Worm (Caenorhabditis elegans) whole organism, L3 larva: ENCODE results near the gene sid-3.

ENCODE experiments used
- R02D3.7 ChIP-seq: fragments of 150-350 bp; optimal IDR thresholded peaks from 2 replicates; lab custom pipeline; 2014; ENCODE audit warnings: missing biosample characterization, missing genetic modification characterization
- ZK546.5 ChIP-seq: sonication (generic microtip); optimal IDR thresholded peaks from 2 replicates; lab custom pipeline; 2017; ENCODE audit warnings: missing biosample characterization, missing genetic modification characterization
- ama-1 ChIP-seq: fragments of 150-350 bp; optimal IDR thresholded peaks from 2 replicates; lab custom pipeline; 2018
- ceh-16 ChIP-seq: sonication (generic microtip); optimal IDR thresholded peaks from 2 replicates; lab custom pipeline; 2017; ENCODE audit warnings: missing biosample characterization, missing genetic modification characterization
- ceh-28 ChIP-seq: fragments of 150-350 bp; optimal IDR thresholded peaks from 2 replicates; lab custom pipeline; 2014; ENCODE audit warnings: missing biosample characterization, missing genetic modification reagents, missing genetic modification characterization
- ceh-9 ChIP-seq: sonication (generic microtip); optimal IDR thresholded peaks from 2 replicates; lab custom pipeline; 2018; ENCODE audit warnings: missing biosample characterization, missing genetic modification characterization
- daf-12 ChIP-seq: fragments of 150-350 bp; optimal IDR thresholded peaks from 2 replicates; lab custom pipeline; 2014; ENCODE audit warnings: missing biosample characterization, missing genetic modification reagents, missing genetic modification characterization
- egl-27 ChIP-seq: sonication (generic microtip); optimal IDR thresholded peaks from 4 replicates; lab custom pipeline; 2017; ENCODE audit warnings: missing biosample characterization, missing genetic modification reagents, missing genetic modification characterization
- elt-1 ChIP-seq: fragments of 150-350 bp; optimal IDR thresholded peaks from 2 replicates; lab custom pipeline; 2014; ENCODE audit warnings: missing biosample characterization, missing genetic modification characterization
- elt-2 ChIP-seq: sonication (generic microtip); optimal IDR thresholded peaks from 2 replicates; lab custom pipeline; 2016; ENCODE audit warnings: missing genetic modification reagents, mild to moderate bottlenecking, missing genetic modification characterization, missing compliant biosample characterization
- elt-3 ChIP-seq, 3 experiments: fragments of 150-350 bp in 1 of 3; sonication (generic microtip) in 2 of 3; optimal IDR thresholded peaks; 2 replicates in 2 of 3; 4 replicates in 1 of 3; lab custom pipeline; 2014 to 2017; ENCODE audit warnings: missing biosample characterization in 3 of 3, missing genetic modification characterization in 3 of 3
- fkh-10 ChIP-seq: sonication (generic microtip); optimal IDR thresholded peaks from 2 replicates; lab custom pipeline; 2017; ENCODE audit warnings: missing biosample characterization, missing genetic modification reagents, missing genetic modification characterization
- fkh-2 ChIP-seq: fragments of 150-350 bp; optimal IDR thresholded peaks from 2 replicates; lab custom pipeline; 2014; ENCODE audit warnings: missing biosample characterization, missing genetic modification reagents, missing genetic modification characterization
- fos-1 ChIP-seq: fragments of 150-350 bp; optimal IDR thresholded peaks from 2 replicates; lab custom pipeline; 2014; ENCODE audit warnings: missing biosample characterization, missing genetic modification characterization
- jun-1 ChIP-seq: fragments of 150-350 bp; optimal IDR thresholded peaks from 2 replicates; lab custom pipeline; 2014; ENCODE audit warnings: missing biosample characterization, missing genetic modification reagents, missing genetic modification characterization
- lin-15B ChIP-seq: fragments of 150-350 bp; optimal IDR thresholded peaks from 2 replicates; lab custom pipeline; 2014; ENCODE audit warnings: missing biosample characterization, missing genetic modification characterization
- lin-39 ChIP-seq: fragments of 150-350 bp; optimal IDR thresholded peaks from 2 replicates; lab custom pipeline; 2018; ENCODE audit warnings: missing biosample characterization, missing genetic modification reagents, missing genetic modification characterization
- lsy-12 ChIP-seq: sonication (generic microtip); optimal IDR thresholded peaks from 2 replicates; lab custom pipeline; 2016; ENCODE audit warnings: mild to moderate bottlenecking, missing genetic modification characterization, missing compliant biosample characterization
- nfya-1 ChIP-seq: sonication (generic microtip); optimal IDR thresholded peaks from 2 replicates; lab custom pipeline; 2017; ENCODE audit warnings: missing genetic modification characterization, mild to moderate bottlenecking, missing compliant biosample characterization, antibody characterized with exemption, moderate library complexity; ENCODE audit not compliant: insufficient read depth
- nhr-11 ChIP-seq: fragments of 150-350 bp; optimal IDR thresholded peaks from 2 replicates; lab custom pipeline; 2014; ENCODE audit warnings: missing biosample characterization, missing genetic modification characterization
- nhr-12 ChIP-seq: fragments of 150-350 bp; optimal IDR thresholded peaks from 2 replicates; lab custom pipeline; 2014; ENCODE audit warnings: missing biosample characterization, missing genetic modification characterization
- nhr-23 ChIP-seq: fragments of 150-350 bp; optimal IDR thresholded peaks from 2 replicates; lab custom pipeline; 2014; ENCODE audit warnings: missing biosample characterization, missing genetic modification reagents, missing genetic modification characterization
- nhr-25 ChIP-seq: sonication (generic microtip); optimal IDR thresholded peaks from 2 replicates; lab custom pipeline; 2017; ENCODE audit warnings: missing biosample characterization, missing genetic modification characterization
- nhr-43 ChIP-seq: sonication (generic microtip); optimal IDR thresholded peaks from 2 replicates; lab custom pipeline; 2016; ENCODE audit warnings: mild to moderate bottlenecking, missing genetic modification characterization, missing compliant biosample characterization; ENCODE audit not compliant: poor library complexity, severe bottlenecking
- nhr-67 ChIP-seq: fragments of 150-350 bp; optimal IDR thresholded peaks from 2 replicates; lab custom pipeline; 2014; ENCODE audit warnings: missing biosample characterization, missing genetic modification characterization
- nhr-77 ChIP-seq: fragments of 150-350 bp; optimal IDR thresholded peaks from 2 replicates; lab custom pipeline; 2014; ENCODE audit warnings: missing biosample characterization, missing genetic modification characterization
- pha-4 ChIP-seq: fragments of 150-350 bp; optimal IDR thresholded peaks from 2 replicates; lab custom pipeline; 2014; ENCODE audit warnings: missing biosample characterization, missing genetic modification reagents, missing genetic modification characterization
- pqm-1 ChIP-seq: fragments of 150-350 bp; optimal IDR thresholded peaks from 2 replicates; lab custom pipeline; 2017; ENCODE audit warnings: missing biosample characterization, missing genetic modification characterization, inconsistent platforms
- sea-2 ChIP-seq: fragments of 150-350 bp; sonication (generic microtip); optimal IDR thresholded peaks from 4 replicates; lab custom pipeline; 2014; ENCODE audit warnings: missing biosample characterization, missing genetic modification reagents, missing genetic modification characterization
- skn-1 ChIP-seq: fragments of 150-350 bp; optimal IDR thresholded peaks from 2 replicates; lab custom pipeline; 2014; ENCODE audit warnings: missing biosample characterization, missing genetic modification characterization
- snpc-4 ChIP-seq: fragments of 150-350 bp; optimal IDR thresholded peaks from 2 replicates; lab custom pipeline; 2014; ENCODE audit warnings: missing biosample characterization, missing genetic modification characterization
- tbx-2 ChIP-seq: sonication (generic microtip); optimal IDR thresholded peaks from 2 replicates; lab custom pipeline; 2016; ENCODE audit warnings: mild to moderate bottlenecking, missing genetic modification characterization, missing compliant biosample characterization
- unc-39 ChIP-seq: sonication (generic microtip); optimal IDR thresholded peaks from 4 replicates; lab custom pipeline; 2017; ENCODE audit warnings: missing biosample characterization, missing genetic modification characterization

Gene sid-3

ce11 chrX:17185696-17186430 lies at the start of gene sid-3:
Gene sid-3 (plus strand): TSS chrX:17186380.
- no peak for TF ChIP-seq tbx-2 (tag; lab: Kevin White, UChicago)
- no peak for TF ChIP-seq jun-1
- TF ChIP-seq daf-12 (tag; lab: Kevin White, UChicago), result no peak
- no peak for TF ChIP-seq pha-4 (tag; lab: Kevin White, UChicago)
- TF ChIP-seq elt-2 (tag; lab: Kevin White, UChicago), result peak; percentile 70
- TF ChIP-seq lin-39 (tag; lab: Kevin White, UChicago), result no peak
- TF ChIP-seq R02D3.7 (tag; lab: Kevin White, UChicago), result no peak

ce11 chrX:17138060-17138557 lies 48.1 kb upstream of the sid-3 start, which contains the start of gene cnp-3:
Gene cnp-3 (minus strand): TSS chrX:17138110.
- TF ChIP-seq elt-3 (tag; optimal IDR thresholded peaks at IDR 0.05; lab: Kevin White, UChicago) (peak in 2 of 3 experiments; percentile 21 to 63), pqm-1 (peak; percentile 56), R02D3.7 (tag; lab: Kevin White, UChicago) (no peak), ZK546.5 (tag; lab: Kevin White, UChicago) (no peak), nfya-1 (tag; lab: Kevin White, UChicago) (peak; percentile 16), ceh-28 (tag; lab: Kevin White, UChicago) (no peak), fkh-2 (tag; lab: Kevin White, UChicago) (no peak), skn-1 (peak; percentile 75), fos-1 (tag; lab: Kevin White, UChicago) (peak; percentile 63), pha-4 (tag; lab: Kevin White, UChicago) (no peak), lsy-12 (no peak), nhr-43 (peak; percentile 80), elt-2 (tag; lab: Kevin White, UChicago) (peak; percentile 24), unc-39 (no peak), nhr-67 (tag; lab: Kevin White, UChicago) (no peak), nhr-23 (tag; lab: Kevin White, UChicago) (peak; percentile 77), egl-27 (tag; lab: Kevin White, UChicago) (no peak), snpc-4 (no peak), tbx-2 (tag; lab: Kevin White, UChicago) (peak; percentile 4), ceh-16 (tag; lab: Kevin White, UChicago) (no peak), elt-1 (tag; lab: Kevin White, UChicago) (no peak), nhr-25 (tag; lab: Kevin White, UChicago) (peak; percentile 77)

ce11 chrX:17139204-17139780 lies 46.9 kb upstream of the sid-3 start:
- TF ChIP-seq fkh-2 (tag; lab: Kevin White, UChicago), result no peak
- TF ChIP-seq elt-2 (tag; lab: Kevin White, UChicago), result peak; percentile 92
- no peak for TF ChIP-seq nhr-12 (tag; lab: Kevin White, UChicago)
- TF ChIP-seq jun-1, result peak; percentile 30
- peak; percentile 20 for TF ChIP-seq pha-4 (tag; lab: Kevin White, UChicago)
- TF ChIP-seq pqm-1, result peak; percentile 22
- no peak for TF ChIP-seq nhr-11 (tag; lab: Kevin White, UChicago)

DNA sequence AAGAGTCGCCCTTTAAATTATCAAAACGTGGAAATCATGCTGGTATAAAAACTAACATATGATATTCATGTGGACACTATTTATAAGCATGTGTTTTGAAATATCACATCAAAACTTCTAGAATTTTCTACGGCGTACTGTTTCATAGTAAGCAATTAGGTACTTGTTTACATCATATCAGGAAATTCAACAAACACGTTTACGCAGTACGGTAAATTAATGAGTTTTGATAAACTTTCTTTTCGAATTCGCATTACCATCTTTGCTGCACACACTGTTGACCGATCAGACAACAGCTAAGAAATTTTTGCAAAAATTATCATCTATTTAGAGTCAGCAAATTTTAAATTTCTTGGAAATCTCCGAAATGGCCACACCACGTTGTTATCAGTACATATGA lies 45.7 kb upstream of the sid-3 start:
- TF ChIP-seq tbx-2 (tag; lab: Kevin White, UChicago), result no peak
- peak; percentile 58 for TF ChIP-seq elt-2 (tag; lab: Kevin White, UChicago)
- peak; percentile 32 for TF ChIP-seq pqm-1
- peak; percentile 39 for TF ChIP-seq pha-4 (tag; lab: Kevin White, UChicago)

DNA sequence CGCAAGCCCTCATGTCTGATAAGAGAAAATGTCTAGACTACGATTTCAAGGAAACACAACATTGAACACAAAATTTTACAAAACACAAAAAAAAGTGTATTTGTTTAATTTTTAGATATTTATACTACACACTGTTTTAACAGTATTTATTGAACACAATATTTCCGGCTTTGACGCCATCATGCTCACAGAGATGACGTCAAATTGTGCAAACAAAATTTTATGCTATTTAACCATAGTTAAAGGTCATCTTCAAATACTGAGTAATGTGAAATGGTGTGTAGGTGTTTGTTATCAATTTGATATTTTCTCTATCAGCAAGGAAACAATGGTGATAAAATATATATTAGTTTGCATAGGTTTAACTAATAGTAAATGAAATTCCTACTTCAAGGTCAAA lies 39.6 kb upstream of the sid-3 start:
- TF ChIP-seq fos-1 (tag; lab: Kevin White, UChicago) (no peak), jun-1 (peak; percentile 14), elt-2 (tag; lab: Kevin White, UChicago) (peak; percentile 68), elt-3 (tag; optimal IDR thresholded peaks at IDR 0.05; lab: Kevin White, UChicago) (no peak), pqm-1 (peak; percentile 55), lin-15B (tag; lab: Kevin White, UChicago) (no peak), ama-1 (lab: Kevin White, UChicago) (no peak), elt-1 (tag; lab: Kevin White, UChicago) (no peak), ceh-9 (no peak), fkh-10 (GFP tag; lab: Kevin White, UChicago) (no peak), nhr-77 (tag; lab: Kevin White, UChicago) (no peak), pha-4 (tag; lab: Kevin White, UChicago) (peak; percentile 6), ceh-28 (tag; lab: Kevin White, UChicago) (no peak), sea-2 (no peak), nhr-67 (tag; lab: Kevin White, UChicago) (no peak)
